Worm (Caenorhabditis elegans) whole organism, mixed stage, embryonic: ENCODE data around the gene F56B6.6.

Experiments
- nhr-28 ChIP-seq: fragments of 150-350 bp; optimal IDR thresholded peaks from 2 replicates; lab custom pipeline; 2014; ENCODE audit warnings: missing biosample characterization, missing genetic modification characterization
- unc-39 ChIP-seq: fragments of 150-350 bp; optimal IDR thresholded peaks from 2 replicates; lab custom pipeline; 2014; ENCODE audit warnings: missing biosample characterization, missing genetic modification characterization
- zip-8 ChIP-seq: fragments of 150-350 bp; optimal IDR thresholded peaks from 2 replicates; lab custom pipeline; 2014; ENCODE audit warnings: missing biosample characterization, missing genetic modification characterization

ce11 chrX:3552948-3553347 lies 20.1 kb upstream of the F56B6.6 start:
- TF ChIP-seq zip-8 (tag; lab: Kevin White, UChicago) (no peak), unc-39 (tag; lab: Kevin White, UChicago) (no peak), nhr-28 (tag; lab: Kevin White, UChicago) (no peak)
